Fruit fly (Drosophila melanogaster) whole organism, embryonic: ENCODE results near the gene Mdh2.
A peak's percentile ranks its signal among the peaks of the same experiment; 100 is the strongest.

Source experiments
- Abd-B ChIP-seq: fragments of 200-800 bp; sonication (Bioruptor generic); optimal IDR thresholded peaks from 2 replicates; lab custom pipeline; 2018; ENCODE audit warnings: missing biosample characterization, mild to moderate bottlenecking, missing genetic modification characterization, moderate library complexity
- Ada2b ChIP-seq: fragments of 200-800 bp; sonication (Bioruptor generic); IDR thresholded peaks from 2 replicates; pipeline ENCODE4 v1.3.6; 2022; ENCODE audit warnings: missing biosample characterization, missing genetic modification characterization
- B-H2 ChIP-seq: fragments of 200-800 bp; sonication (Bioruptor generic); optimal IDR thresholded peaks from 2 replicates; lab custom pipeline; 2018; ENCODE audit warnings: missing biosample characterization, mild to moderate bottlenecking, missing genetic modification characterization
- CG10959 ChIP-seq: fragments of 200-800 bp; sonication (Bioruptor generic); IDR thresholded peaks from 2 replicates; pipeline ENCODE4 v1.3.6; 2022; ENCODE audit warnings: missing biosample characterization, missing genetic modification characterization
- CG12299 ChIP-seq: fragments of 200-800 bp; sonication (Bioruptor generic); optimal IDR thresholded peaks from 2 replicates; lab custom pipeline; 2018; ENCODE audit warnings: missing biosample characterization, mild to moderate bottlenecking, missing genetic modification characterization
- CG12391 ChIP-seq: fragments of 200-800 bp; sonication (Bioruptor generic); optimal IDR thresholded peaks from 3 replicates; lab custom pipeline; 2018; ENCODE audit warnings: missing biosample characterization, mild to moderate bottlenecking, missing genetic modification characterization, moderate library complexity
- CG15269 ChIP-seq: fragments of 200-800 bp; sonication (Bioruptor generic); optimal IDR thresholded peaks from 2 replicates; lab custom pipeline; 2018; ENCODE audit warnings: missing biosample characterization, mild to moderate bottlenecking, missing genetic modification characterization, moderate library complexity
- CG15601 ChIP-seq: fragments of 200-800 bp; sonication (Bioruptor generic); optimal IDR thresholded peaks from 3 replicates; lab custom pipeline; 2019; ENCODE audit warnings: missing biosample characterization, mild to moderate bottlenecking, missing genetic modification characterization, moderate library complexity
- CG1832 ChIP-seq: fragments of 200-800 bp; sonication (Bioruptor generic); optimal IDR thresholded peaks from 2 replicates; lab custom pipeline; 2017; ENCODE audit warnings: missing biosample characterization, mild to moderate bottlenecking, missing genetic modification characterization, inconsistent platforms
- CG18599 ChIP-seq: fragments of 200-800 bp; sonication (Bioruptor generic); optimal IDR thresholded peaks from 3 replicates; lab custom pipeline; 2017; ENCODE audit warnings: missing biosample characterization, missing genetic modification characterization, mild to moderate bottlenecking, moderate library complexity, missing genetic modification reagents
- CG18764 ChIP-seq: fragments of 200-800 bp; sonication (Bioruptor generic); optimal IDR thresholded peaks from 3 replicates; lab custom pipeline; 2016; ENCODE audit warnings: missing biosample characterization, missing genetic modification characterization
- CG3281 ChIP-seq: fragments of 200-800 bp; sonication (Bioruptor generic); optimal IDR thresholded peaks from 3 replicates; lab custom pipeline; 2017; ENCODE audit warnings: missing biosample characterization, mild to moderate bottlenecking, missing genetic modification characterization
- CG6175 ChIP-seq: fragments of 200-800 bp; sonication (Bioruptor generic); IDR thresholded peaks from 3 replicates; pipeline ENCODE4 v1.3.6; 2022; ENCODE audit warnings: missing biosample characterization, missing genetic modification characterization
- CG7271 ChIP-seq: fragments of 200-800 bp; sonication (Bioruptor generic); optimal IDR thresholded peaks from 2 replicates; lab custom pipeline; 2018; ENCODE audit warnings: missing biosample characterization, mild to moderate bottlenecking, missing genetic modification characterization, moderate library complexity
- CG7372 ChIP-seq: fragments of 200-800 bp; sonication (Bioruptor generic); IDR thresholded peaks from 2 replicates; pipeline ENCODE4 v1.3.6; 2022; ENCODE audit warnings: missing biosample characterization, missing genetic modification characterization
- CG7928 ChIP-seq: fragments of 200-800 bp; sonication (Bioruptor generic); optimal IDR thresholded peaks from 2 replicates; lab custom pipeline; 2017; ENCODE audit warnings: missing biosample characterization, mild to moderate bottlenecking, missing genetic modification characterization
- CG8290 ChIP-seq, 3 experiments: fragments of 200-800 bp; sonication (Bioruptor generic); optimal IDR thresholded peaks; 2 replicates each; lab custom pipeline; 2016 to 2019; ENCODE audit warnings: missing biosample characterization in 3 of 3, missing genetic modification characterization in 3 of 3, mild to moderate bottlenecking in 2 of 3, moderate library complexity in 1 of 3
- Dek ChIP-seq: fragments of 200-800 bp; sonication (Bioruptor generic); optimal IDR thresholded peaks from 3 replicates; lab custom pipeline; 2019; ENCODE audit warnings: missing biosample characterization, mild to moderate bottlenecking, missing genetic modification characterization, moderate library complexity
- Dll ChIP-seq: fragments of 200-800 bp; sonication (Bioruptor generic); IDR thresholded peaks from 4 replicates; pipeline ENCODE4 v1.3.6; 2022; ENCODE audit warnings: missing biosample characterization, missing genetic modification characterization; ENCODE audit not compliant: partially characterized antibody
- HHEX ChIP-seq: fragments of 200-800 bp; sonication (Bioruptor generic); optimal IDR thresholded peaks from 3 replicates; lab custom pipeline; 2017; ENCODE audit warnings: missing biosample characterization, mild to moderate bottlenecking, missing genetic modification characterization, missing genetic modification reagents
- MBD-R2 ChIP-seq: fragments of 200-800 bp; sonication (Bioruptor generic); IDR thresholded peaks from 2 replicates; pipeline ENCODE4 v1.3.6; 2022; ENCODE audit warnings: missing biosample characterization, missing genetic modification characterization
- Med ChIP-seq: fragments of 200-800 bp; sonication (Bioruptor generic); peaks from one replicate; lab custom pipeline; 2016; ENCODE audit warnings: missing biosample characterization, missing genetic modification characterization, mild to moderate bottlenecking, inconsistent platforms, moderate library complexity
- Myb ChIP-seq: fragments of 200-800 bp; sonication (Bioruptor generic); optimal IDR thresholded peaks from 2 replicates; lab custom pipeline; 2016; ENCODE audit warnings: missing biosample characterization, missing genetic modification characterization
- Sin3A ChIP-seq: fragments of >200 bp; optimal IDR thresholded peaks from 2 replicates; lab custom pipeline; 2018
- Spps ChIP-seq: fragments of 200-800 bp; sonication (Bioruptor generic); optimal IDR thresholded peaks from 2 replicates; lab custom pipeline; 2018; ENCODE audit warnings: missing biosample characterization, mild to moderate bottlenecking, missing genetic modification characterization
- Vsx1 ChIP-seq: fragments of 200-800 bp; sonication (Bioruptor generic); optimal IDR thresholded peaks from 2 replicates; lab custom pipeline; 2017; ENCODE audit warnings: missing biosample characterization, mild to moderate bottlenecking, missing genetic modification characterization, missing genetic modification reagents
- ac ChIP-seq: fragments of 200-800 bp; sonication (Bioruptor generic); optimal IDR thresholded peaks from 3 replicates; lab custom pipeline; 2017; ENCODE audit warnings: missing biosample characterization, mild to moderate bottlenecking, missing genetic modification characterization
- amos ChIP-seq: fragments of 200-800 bp; sonication (Bioruptor generic); IDR thresholded peaks from 2 replicates; pipeline ENCODE4 v1.3.6; 2022; ENCODE audit warnings: missing biosample characterization, missing genetic modification characterization; ENCODE audit not compliant: partially characterized antibody
- cas ChIP-seq: fragments of 200-800 bp; sonication (Bioruptor generic); IDR thresholded peaks from 2 replicates; pipeline ENCODE4 v1.3.6; 2022; ENCODE audit warnings: missing biosample characterization, missing genetic modification characterization
- dm ChIP-seq: fragments of 200-800 bp; sonication (Bioruptor generic); optimal IDR thresholded peaks from 3 replicates; lab custom pipeline; 2016; ENCODE audit warnings: missing biosample characterization, missing genetic modification characterization
- emc ChIP-seq: fragments of 200-800 bp; sonication (Bioruptor generic); optimal IDR thresholded peaks from 2 replicates; lab custom pipeline; 2016; ENCODE audit warnings: missing biosample characterization, missing genetic modification characterization
- fd96Cb ChIP-seq: fragments of 200-800 bp; sonication (Bioruptor generic); optimal IDR thresholded peaks from 2 replicates; lab custom pipeline; 2018; ENCODE audit warnings: missing biosample characterization, mild to moderate bottlenecking, missing genetic modification characterization, moderate library complexity
- gem ChIP-seq: fragments of 200-800 bp; sonication (Bioruptor generic); optimal IDR thresholded peaks from 2 replicates; lab custom pipeline; 2019; ENCODE audit warnings: missing biosample characterization, mild to moderate bottlenecking, missing genetic modification characterization, moderate library complexity
- gfzf ChIP-seq: fragments of 200-800 bp; sonication (Bioruptor generic); optimal IDR thresholded peaks from 2 replicates; lab custom pipeline; 2016; ENCODE audit warnings: missing biosample characterization, mild to moderate bottlenecking, missing genetic modification characterization, moderate library complexity
- peb ChIP-seq: fragments of 200-800 bp; sonication (Bioruptor generic); IDR thresholded peaks from 2 replicates; pipeline ENCODE4 v1.3.6; 2022; ENCODE audit warnings: missing biosample characterization, missing genetic modification characterization
- pros ChIP-seq: fragments of 200-800 bp; sonication (Bioruptor generic); optimal IDR thresholded peaks from 3 replicates; lab custom pipeline; 2019; ENCODE audit warnings: missing biosample characterization, mild to moderate bottlenecking, missing genetic modification characterization, moderate library complexity
- psq ChIP-seq: fragments of 200-800 bp; sonication (Bioruptor generic); optimal IDR thresholded peaks from 2 replicates; lab custom pipeline; 2017; ENCODE audit warnings: missing biosample characterization, missing genetic modification characterization
- run ChIP-seq: fragments of 200-800 bp; sonication (Bioruptor generic); optimal IDR thresholded peaks from 3 replicates; lab custom pipeline; 2018; ENCODE audit warnings: missing biosample characterization, mild to moderate bottlenecking, missing genetic modification characterization
- sens ChIP-seq: fragments of 200-800 bp; sonication (Bioruptor generic); peaks from one replicate; lab custom pipeline; 2016; ENCODE audit warnings: missing biosample characterization, missing genetic modification characterization
- sna ChIP-seq: fragments of 200-800 bp; sonication (Bioruptor generic); IDR thresholded peaks from 2 replicates; pipeline ENCODE4 v1.3.6; 2022; ENCODE audit warnings: missing biosample characterization, missing genetic modification characterization; ENCODE audit not compliant: partially characterized antibody
- sug ChIP-seq: fragments of 200-800 bp; optimal IDR thresholded peaks from 2 replicates; lab custom pipeline; 2019; ENCODE audit warnings: missing biosample characterization, mild to moderate bottlenecking, missing genetic modification characterization, moderate library complexity
- tll ChIP-seq, 2 experiments: fragments of 200-800 bp in 1 of 2; fragments of >200 bp in 1 of 2; sonication (Bioruptor generic) in 1 of 2; optimal IDR thresholded peaks; 2 replicates each; lab custom pipeline; 2017 to 2019; ENCODE audit warnings: missing biosample characterization in 2 of 2, missing genetic modification characterization in 2 of 2, mild to moderate bottlenecking in 1 of 2, moderate library complexity in 1 of 2
- toy ChIP-seq: fragments of 200-800 bp; sonication (Bioruptor generic); IDR thresholded peaks from 2 replicates; pipeline ENCODE4 v1.3.6; 2022; ENCODE audit warnings: missing biosample characterization, missing genetic modification characterization
- z ChIP-seq: fragments of 200-800 bp; sonication (Bioruptor generic); IDR thresholded peaks from 3 replicates; pipeline ENCODE4 v1.3.6; 2022; ENCODE audit warnings: missing biosample characterization, missing genetic modification characterization
- zen2 ChIP-seq: fragments of 200-800 bp; sonication (Bioruptor generic); IDR thresholded peaks from 3 replicates; pipeline ENCODE4 v1.3.6; 2022; ENCODE audit warnings: missing biosample characterization, missing genetic modification characterization; ENCODE audit not compliant: partially characterized antibody

The Mdh2 gene

DNA sequence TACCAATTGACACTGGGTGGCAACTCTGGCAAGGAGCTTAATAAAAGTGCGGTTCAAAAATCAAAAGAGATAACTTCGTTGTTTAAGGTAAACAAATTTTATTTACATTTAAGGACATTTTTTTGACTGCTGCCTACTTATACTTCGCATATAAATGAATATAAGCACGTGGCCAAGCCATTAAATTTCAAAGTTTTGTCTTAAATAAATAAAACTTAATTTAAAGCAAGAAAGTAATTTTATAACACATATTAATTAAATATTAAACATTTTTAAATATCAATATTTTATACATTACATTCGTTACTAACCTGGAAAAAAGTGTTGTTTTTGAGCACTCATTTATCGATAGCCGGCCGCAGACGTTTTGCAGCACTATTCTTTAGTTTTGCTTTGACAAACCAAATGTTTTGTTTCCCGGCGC, 37.5 kb upstream of the Mdh2 start, which contains the start of the genes CG12321 and MED17 (continued):
- no peak for TF ChIP-seq run (tag; lab: Kevin White, UChicago)
- no peak for TF ChIP-seq zen2 (GFP tag; lab: Robert Waterston, UW)
- TF ChIP-seq cas (GFP tag; lab: Robert Waterston, UW), result peak; percentile 83
- TF ChIP-seq ac (GFP tag; lab: Kevin White, UChicago), result peak; percentile 11
- no peak for TF ChIP-seq pros (GFP tag; lab: Kevin White, UChicago)
- TF ChIP-seq Spps (tag; lab: Kevin White, UChicago), result peak; percentile 57
- no peak for TF ChIP-seq sna (GFP tag; lab: Robert Waterston, UW)
- peak; percentile 72 for TF ChIP-seq Ada2b (GFP tag; lab: Robert Waterston, UW)
- TF ChIP-seq HHEX (GFP tag; lab: Kevin White, UChicago), result peak; percentile 87
- peak; percentile 92 for TF ChIP-seq gem (tag; lab: Kevin White, UChicago)
- TF ChIP-seq Dll (GFP tag; lab: Robert Waterston, UW), result 0 out of 4 replicates have a peak, but pooled peaks have one; percentile 45
- peak; percentile 87 for TF ChIP-seq CG7372
- peak; percentile 43; the same call in 1 of the 2 replicates for TF ChIP-seq toy
- TF ChIP-seq sens (GFP tag; lab: Kevin White, UChicago), result peak; percentile 93
- TF ChIP-seq CG7271, result peak; percentile 64
- TF ChIP-seq emc (GFP tag; lab: Kevin White, UChicago), result no peak
- no peak for TF ChIP-seq Vsx1 (GFP tag; lab: Kevin White, UChicago)
- peak; percentile 92 for TF ChIP-seq Med (GFP tag; lab: Kevin White, UChicago)
- TF ChIP-seq CG15601 (tag; lab: Kevin White, UChicago), result peak; percentile 81
- peak; percentile 84 for TF ChIP-seq CG18764
- peak; percentile 12 for TF ChIP-seq dm (GFP tag; lab: Kevin White, UChicago)
- TF ChIP-seq CG3281 (GFP tag; lab: Kevin White, UChicago), result peak; percentile 90
- peak; percentile 86 for TF ChIP-seq MBD-R2 (GFP tag; lab: Robert Waterston, UW)
- peak; percentile 81 for TF ChIP-seq sug (tag; lab: Kevin White, UChicago)
- peak; percentile 95 for TF ChIP-seq CG12391
- no peak for TF ChIP-seq gfzf (GFP tag; lab: Kevin White, UChicago)
- TF ChIP-seq CG18599 (GFP tag; lab: Kevin White, UChicago), result peak; percentile 88
- peak; percentile 69 for TF ChIP-seq CG7928 (GFP tag; lab: Kevin White, UChicago)

DNA sequence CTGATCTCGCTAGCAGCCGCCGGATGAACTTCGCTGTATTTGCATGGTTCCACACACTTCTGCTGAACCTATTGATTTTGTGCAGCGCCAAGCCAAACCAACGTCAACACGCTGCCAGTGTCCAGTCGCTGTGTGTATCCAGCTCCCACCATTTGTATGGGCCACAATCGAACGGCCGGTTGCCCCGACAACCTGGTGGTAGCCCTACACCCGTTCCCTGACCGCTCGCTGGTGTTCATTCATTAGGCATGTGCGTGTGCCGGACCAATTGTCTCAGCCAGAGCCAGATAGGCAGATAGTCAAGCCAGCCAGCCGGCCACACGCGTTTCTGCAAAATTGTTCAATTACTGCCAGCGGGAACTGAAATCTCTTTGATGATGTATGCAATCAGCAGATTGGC, 34.3 kb upstream of the Mdh2 start, which contains the start of gene CG14313:
TSS of gene CG14313 (minus strand) at position 101 of the 400 bp plus-strand sequence.
- TF ChIP-seq peb (GFP tag; lab: Robert Waterston, UW) (no peak), Med (GFP tag; lab: Kevin White, UChicago) (peak; percentile 32), CG10959 (GFP tag; lab: Robert Waterston, UW) (no peak), z (GFP tag; lab: Robert Waterston, UW) (0 out of 3 replicates have a peak, but pooled peaks have one; percentile 6), amos (GFP tag; lab: Robert Waterston, UW) (peak; percentile 7; the same call in 1 of the 2 replicates)

DNA sequence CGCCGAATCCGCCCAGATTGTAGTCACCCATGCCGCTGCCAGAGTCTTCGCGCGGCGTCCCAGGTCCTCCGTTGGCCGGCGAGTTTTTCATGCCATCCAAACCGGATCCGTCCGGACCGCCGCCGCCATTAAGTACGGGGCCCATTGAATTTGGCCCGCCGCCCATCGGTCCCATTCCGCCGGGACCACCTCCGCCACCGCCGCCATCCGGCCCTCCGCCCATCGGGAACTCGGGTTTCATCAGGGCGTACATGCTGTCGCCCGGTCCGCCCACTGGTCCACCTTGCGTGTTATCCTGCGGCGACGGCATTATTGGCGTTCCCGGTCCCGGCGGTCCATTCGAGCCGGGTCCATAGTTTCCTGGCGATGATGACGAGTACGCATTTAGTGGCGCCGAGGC, 30.9 kb upstream of the Mdh2 start:
- TF ChIP-seq B-H2 (GFP tag; lab: Kevin White, UChicago) (no peak), Med (GFP tag; lab: Kevin White, UChicago) (peak; percentile 42)

DNA sequence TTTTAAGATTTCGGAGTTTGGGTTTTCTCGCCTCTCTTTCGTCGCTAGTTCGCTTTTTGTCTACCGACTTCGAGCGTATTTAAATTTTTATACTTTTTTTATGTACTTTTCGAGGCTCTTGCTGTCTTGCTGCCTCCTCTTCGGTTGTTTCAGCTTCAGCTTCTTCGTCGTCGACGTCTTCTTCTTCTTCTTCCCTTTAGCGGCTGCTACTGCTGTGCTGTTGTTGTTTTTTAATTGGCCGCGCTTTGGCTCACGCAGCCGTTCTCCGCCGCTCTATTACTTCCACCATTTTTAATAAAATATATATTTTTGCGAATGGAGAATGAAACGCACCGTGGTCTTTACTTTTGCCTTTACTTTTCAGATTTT, 29.6 kb upstream of the Mdh2 start:
- TF ChIP-seq CG8290 (GFP tag; optimal IDR thresholded peaks at IDR 0.05; lab: Kevin White, UChicago) (no peak), CG8290 (tag; optimal IDR thresholded peaks at IDR 0.05; lab: Kevin White, UChicago) (no peak), Dek (tag; lab: Kevin White, UChicago) (peak; percentile 6), pros (GFP tag; lab: Kevin White, UChicago) (peak; percentile 88), CG1832 (GFP tag; lab: Kevin White, UChicago) (no peak), psq (peak; percentile 70), CG6175 (GFP tag; lab: Robert Waterston, UW) (no peak), Abd-B (GFP tag; lab: Kevin White, UChicago) (no peak), Vsx1 (GFP tag; lab: Kevin White, UChicago) (peak; percentile 63), fd96Cb (tag; lab: Kevin White, UChicago) (no peak), CG12299 (tag; lab: Kevin White, UChicago) (no peak), CG15269 (tag; lab: Kevin White, UChicago) (no peak), tll (GFP tag; optimal IDR thresholded peaks at IDR 0.05; lab: Kevin White, UChicago) (no peak), Myb (GFP tag; lab: Kevin White, UChicago) (no peak), Sin3A (no peak)
